Worm (Caenorhabditis elegans) whole organism, late embryonic: ENCODE results near the gene sru-48.

ENCODE experiments used
- C38D4.7 ChIP-seq: fragments of 200-800 bp; sonication (Bioruptor generic); optimal IDR thresholded peaks from 2 replicates; lab custom pipeline; 2018; ENCODE audit warnings: mild to moderate bottlenecking, missing genetic modification characterization, moderate library complexity, missing compliant biosample characterization
- F13H6.1 ChIP-seq: sonication (generic microtip); optimal IDR thresholded peaks from 2 replicates; lab custom pipeline; 2016; ENCODE audit warnings: missing genetic modification characterization, missing compliant biosample characterization
- K02D7.2 ChIP-seq: sonication (generic microtip); optimal IDR thresholded peaks from 2 replicates; lab custom pipeline; 2017; ENCODE audit warnings: mild to moderate bottlenecking, missing genetic modification characterization, missing compliant biosample characterization
- T23F11.4 ChIP-seq: fragments of 200-800 bp; sonication (Bioruptor generic); optimal IDR thresholded peaks from 2 replicates; lab custom pipeline; 2018; ENCODE audit warnings: mild to moderate bottlenecking, missing genetic modification characterization, missing compliant biosample characterization
- ahr-1 ChIP-seq: sonication (generic microtip); optimal IDR thresholded peaks from 2 replicates; lab custom pipeline; 2016; ENCODE audit warnings: missing genetic modification characterization, missing compliant biosample characterization
- ceh-19 ChIP-seq: fragments of 200-800 bp; sonication (Bioruptor generic); optimal IDR thresholded peaks from 2 replicates; lab custom pipeline; 2018; ENCODE audit warnings: mild to moderate bottlenecking, missing genetic modification characterization, missing compliant biosample characterization
- ceh-2 ChIP-seq: sonication (generic microtip); optimal IDR thresholded peaks from 2 replicates; lab custom pipeline; 2016; ENCODE audit warnings: missing genotype, missing genetic modification characterization, missing compliant biosample characterization
- ceh-22 ChIP-seq: sonication (generic microtip); optimal IDR thresholded peaks from 2 replicates; lab custom pipeline; 2017; ENCODE audit warnings: missing biosample characterization, missing genetic modification characterization
- ceh-24 ChIP-seq: sonication (generic microtip); optimal IDR thresholded peaks from 2 replicates; lab custom pipeline; 2016; ENCODE audit warnings: mild to moderate bottlenecking, missing genetic modification characterization, missing compliant biosample characterization
- ceh-31 ChIP-seq: sonication (generic microtip); optimal IDR thresholded peaks from 2 replicates; lab custom pipeline; 2016; ENCODE audit warnings: missing genetic modification characterization, missing compliant biosample characterization
- ceh-45 ChIP-seq: fragments of 200-800 bp; sonication (Bioruptor generic); IDR thresholded peaks from 2 replicates; pipeline ENCODE4 v1.3.6; 2022; ENCODE audit warnings: missing genetic modification reagents, missing genetic modification characterization, missing compliant biosample characterization
- ceh-6 ChIP-seq: fragments of 200-800 bp; sonication (Bioruptor generic); optimal IDR thresholded peaks from 2 replicates; lab custom pipeline; 2018; ENCODE audit warnings: mild to moderate bottlenecking, missing genetic modification characterization, missing compliant biosample characterization
- dmd-4 ChIP-seq: sonication (generic microtip); optimal IDR thresholded peaks from 2 replicates; lab custom pipeline; 2016; ENCODE audit warnings: borderline replicate concordance, missing genetic modification characterization, missing compliant biosample characterization
- dve-1 ChIP-seq: sonication (generic microtip); optimal IDR thresholded peaks from 2 replicates; lab custom pipeline; 2017; ENCODE audit warnings: antibody characterized with exemption, mild to moderate bottlenecking, missing genetic modification characterization, missing compliant biosample characterization
- elt-2 ChIP-seq: sonication (generic microtip); optimal IDR thresholded peaks from 2 replicates; lab custom pipeline; 2016; ENCODE audit warnings: missing genetic modification reagents, missing genetic modification characterization, missing compliant biosample characterization
- ets-4 ChIP-seq: sonication (generic microtip); optimal IDR thresholded peaks from 2 replicates; lab custom pipeline; 2016; ENCODE audit warnings: missing genetic modification characterization, missing compliant biosample characterization
- eyg-1 ChIP-seq: sonication (generic microtip); optimal IDR thresholded peaks from 2 replicates; lab custom pipeline; 2016; ENCODE audit warnings: missing genotype, missing genetic modification characterization, missing compliant biosample characterization
- fax-1 ChIP-seq: sonication (generic microtip); optimal IDR thresholded peaks from 2 replicates; lab custom pipeline; 2016; ENCODE audit warnings: missing genotype, missing genetic modification characterization, missing compliant biosample characterization
- fkh-10 ChIP-seq: fragments of 150-350 bp; optimal IDR thresholded peaks from 2 replicates; lab custom pipeline; 2014; ENCODE audit warnings: missing biosample characterization, missing genetic modification reagents, missing genetic modification characterization
- fkh-6 ChIP-seq: sonication (generic microtip); optimal IDR thresholded peaks from 2 replicates; lab custom pipeline; 2016; ENCODE audit warnings: missing genetic modification characterization, missing compliant biosample characterization
- gmeb-2 ChIP-seq: sonication (generic microtip); optimal IDR thresholded peaks from 2 replicates; lab custom pipeline; 2016; ENCODE audit warnings: missing genetic modification characterization, inconsistent platforms, missing compliant biosample characterization
- hlh-13 ChIP-seq: fragments of 200-800 bp; sonication (Bioruptor generic); optimal IDR thresholded peaks from 2 replicates; lab custom pipeline; 2018; ENCODE audit warnings: mild to moderate bottlenecking, missing genetic modification characterization, missing compliant biosample characterization
- hlh-30 ChIP-seq: sonication (generic microtip); optimal IDR thresholded peaks from 2 replicates; lab custom pipeline; 2017; ENCODE audit warnings: antibody characterized with exemption, missing genetic modification characterization, missing compliant biosample characterization; ENCODE audit not compliant: insufficient read depth
- hlh-6 ChIP-seq: sonication (generic microtip); optimal IDR thresholded peaks from 2 replicates; lab custom pipeline; 2016; ENCODE audit warnings: missing genotype, missing genetic modification characterization, missing compliant biosample characterization
- hlh-8 ChIP-seq: sonication (generic microtip); optimal IDR thresholded peaks from 2 replicates; lab custom pipeline; 2016; ENCODE audit warnings: missing genotype, missing genetic modification characterization, missing compliant biosample characterization
- lim-6 ChIP-seq: sonication (generic microtip); optimal IDR thresholded peaks from 2 replicates; lab custom pipeline; 2016; ENCODE audit warnings: missing genetic modification characterization, missing compliant biosample characterization
- lin-11 ChIP-seq: fragments of 200-800 bp; sonication (Bioruptor generic); optimal IDR thresholded peaks from 2 replicates; lab custom pipeline; 2018; ENCODE audit warnings: mild to moderate bottlenecking, missing genetic modification characterization, missing compliant biosample characterization
- mec-3 ChIP-seq: sonication (generic microtip); optimal IDR thresholded peaks from 2 replicates; lab custom pipeline; 2016; ENCODE audit warnings: borderline replicate concordance, missing genetic modification characterization, missing compliant biosample characterization
- nfya-1 ChIP-seq: sonication (generic microtip); optimal IDR thresholded peaks from 2 replicates; lab custom pipeline; 2017; ENCODE audit warnings: missing genetic modification characterization, mild to moderate bottlenecking, missing compliant biosample characterization, antibody characterized with exemption, moderate library complexity
- nhr-11 ChIP-seq: fragments of 150-350 bp; optimal IDR thresholded peaks from 2 replicates; lab custom pipeline; 2014; ENCODE audit warnings: missing biosample characterization, missing genetic modification characterization
- nhr-232 ChIP-seq: sonication (generic microtip); optimal IDR thresholded peaks from 2 replicates; lab custom pipeline; 2016; ENCODE audit warnings: missing genetic modification characterization, missing compliant biosample characterization
- odd-2 ChIP-seq: sonication (generic microtip); optimal IDR thresholded peaks from 2 replicates; lab custom pipeline; 2017; ENCODE audit warnings: antibody characterized with exemption, mild to moderate bottlenecking, missing genetic modification characterization, missing compliant biosample characterization
- pag-3 ChIP-seq: sonication (generic microtip); optimal IDR thresholded peaks from 2 replicates; lab custom pipeline; 2016; ENCODE audit warnings: missing compliant biosample characterization, missing genetic modification characterization, borderline replicate concordance
- pat-9 ChIP-seq: fragments of 200-800 bp; sonication (Bioruptor generic); optimal IDR thresholded peaks from 2 replicates; lab custom pipeline; 2018; ENCODE audit warnings: mild to moderate bottlenecking, missing genetic modification characterization, moderate library complexity, missing compliant biosample characterization
- pax-1 ChIP-seq: fragments of 150-350 bp; optimal IDR thresholded peaks from 2 replicates; lab custom pipeline; 2014; ENCODE audit warnings: missing biosample characterization, missing genetic modification characterization
- pha-4 ChIP-seq: fragments of 150-350 bp; optimal IDR thresholded peaks from 2 replicates; lab custom pipeline; 2018; ENCODE audit warnings: missing biosample characterization, missing genetic modification reagents, missing genetic modification characterization
- pqm-1 ChIP-seq: sonication (generic microtip); optimal IDR thresholded peaks from 2 replicates; lab custom pipeline; 2016; ENCODE audit warnings: missing genetic modification characterization, missing compliant biosample characterization
- pros-1 ChIP-seq: fragments of 150-350 bp; optimal IDR thresholded peaks from 2 replicates; lab custom pipeline; 2014; ENCODE audit warnings: missing biosample characterization, missing genetic modification reagents, missing genetic modification characterization
- ref-2 ChIP-seq: sonication (generic microtip); optimal IDR thresholded peaks from 2 replicates; lab custom pipeline; 2016; ENCODE audit warnings: missing genetic modification characterization, missing compliant biosample characterization
- rnt-1 ChIP-seq: sonication (generic microtip); optimal IDR thresholded peaks from 2 replicates; lab custom pipeline; 2016; ENCODE audit warnings: missing genetic modification characterization, missing compliant biosample characterization
- sdc-2 ChIP-seq: sonication (generic microtip); optimal IDR thresholded peaks from 2 replicates; lab custom pipeline; 2016; ENCODE audit warnings: missing genotype, missing genetic modification characterization, missing compliant biosample characterization
- syd-9 ChIP-seq: sonication (generic microtip); optimal IDR thresholded peaks from 2 replicates; lab custom pipeline; 2016; ENCODE audit warnings: mild to moderate bottlenecking, missing genetic modification characterization, moderate library complexity, missing compliant biosample characterization
- tbx-2 ChIP-seq: sonication (generic microtip); optimal IDR thresholded peaks from 2 replicates; lab custom pipeline; 2016; ENCODE audit warnings: missing genetic modification characterization, missing compliant biosample characterization
- tbx-7 ChIP-seq: sonication (generic microtip); optimal IDR thresholded peaks from 2 replicates; lab custom pipeline; 2016; ENCODE audit warnings: missing genotype, missing genetic modification characterization, missing compliant biosample characterization
- ttx-3 ChIP-seq: sonication (generic microtip); optimal IDR thresholded peaks from 2 replicates; lab custom pipeline; 2016; ENCODE audit warnings: missing genetic modification reagents, missing genetic modification characterization, missing compliant biosample characterization
- unc-3 ChIP-seq, 2 experiments: fragments of 200-800 bp in 1 of 2; sonication (Bioruptor generic) in 1 of 2; sonication (generic microtip) in 1 of 2; conservative IDR thresholded peaks in 1 of 2; optimal IDR thresholded peaks in 1 of 2; 2 replicates each; pipeline versions ENCODE4 v1.3.6 to Lab custom; 2016 to 2022; ENCODE audit warnings: missing compliant biosample characterization in 2 of 2, missing genetic modification characterization in 2 of 2, missing genetic modification reagents in 1 of 2
- unc-55 ChIP-seq: sonication (generic microtip); optimal IDR thresholded peaks from 2 replicates; lab custom pipeline; 2017; ENCODE audit warnings: missing biosample characterization, missing genetic modification reagents, missing genetic modification characterization
- unc-86 ChIP-seq: sonication (generic microtip); optimal IDR thresholded peaks from 2 replicates; lab custom pipeline; 2016; ENCODE audit warnings: missing genetic modification characterization, missing compliant biosample characterization
- zip-5 ChIP-seq: sonication (generic microtip); optimal IDR thresholded peaks from 2 replicates; lab custom pipeline; 2016; ENCODE audit warnings: missing genetic modification characterization, missing compliant biosample characterization
- ztf-16 ChIP-seq: sonication (generic microtip); optimal IDR thresholded peaks from 2 replicates; lab custom pipeline; 2017; ENCODE audit warnings: missing genetic modification characterization, missing compliant biosample characterization

Gene sru-48

DNA sequence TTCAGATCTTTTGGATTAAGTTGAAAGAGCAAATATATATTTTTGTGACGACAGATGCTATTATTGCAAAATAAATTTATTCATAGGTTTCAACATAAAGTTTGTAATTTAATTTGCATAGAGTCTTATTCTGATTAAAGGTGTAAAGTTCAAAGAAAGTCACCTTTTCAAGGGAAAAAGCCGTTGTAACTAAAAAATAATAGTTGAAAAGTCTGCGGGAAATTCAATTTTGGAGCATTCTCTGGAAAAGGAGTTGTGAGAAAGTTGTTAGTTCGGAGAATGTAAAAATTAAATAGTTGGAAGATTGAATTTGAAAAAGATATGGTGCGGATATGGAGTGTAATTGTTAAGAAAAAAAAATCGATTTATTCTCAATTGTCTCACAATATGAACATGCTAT, 15.9 kb upstream of the sru-48 start:
- TF ChIP-seq ceh-24 (tag; lab: Kevin White, UChicago) (no peak), ceh-45 (GFP tag; lab: Robert Waterston, UW) (no peak), ets-4 (tag; lab: Kevin White, UChicago) (no peak), pat-9 (tag; lab: Kevin White, UChicago) (no peak), tbx-2 (no peak), tbx-7 (no peak), fkh-10 (GFP tag; lab: Kevin White, UChicago) (no peak), unc-3 (GFP tag; conservative IDR thresholded peaks at IDR 0.05; lab: Robert Waterston, UW) (no peak), unc-3 (tag; optimal IDR thresholded peaks at IDR 0.05; lab: Kevin White, UChicago) (no peak), gmeb-2 (tag; lab: Kevin White, UChicago) (no peak), fax-1 (tag; lab: Kevin White, UChicago) (no peak), ztf-16 (tag; lab: Kevin White, UChicago) (no peak), rnt-1 (tag; lab: Kevin White, UChicago) (no peak), dmd-4 (tag; lab: Kevin White, UChicago) (no peak)

DNA sequence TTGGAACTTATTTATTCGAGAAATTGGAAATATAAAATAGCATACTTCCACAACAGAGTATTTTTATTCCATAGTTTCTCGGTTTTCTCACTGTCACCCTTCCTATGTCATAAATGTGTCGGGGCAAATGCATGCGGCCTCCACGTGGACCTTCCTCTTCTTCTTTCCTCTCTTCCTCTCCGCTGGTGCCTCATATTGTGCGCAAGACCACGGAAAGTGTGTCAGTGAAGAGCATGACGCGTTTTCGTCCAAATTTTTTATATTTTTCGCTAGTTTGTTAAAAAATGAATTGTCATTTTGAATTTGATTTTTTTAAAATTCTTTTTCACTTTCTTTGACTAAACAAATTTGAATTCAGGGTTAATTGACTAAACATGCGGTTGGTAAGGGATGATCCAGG, 14.9 kb upstream of the sru-48 start, which contains the start of gene mans-3:
Gene mans-3, plus strand, starts transcription at position 359 of the 400 bp plus-strand sequence.
- TF ChIP-seq pqm-1 (no peak), pros-1 (tag; lab: Kevin White, UChicago) (peak; percentile 44), unc-55 (GFP tag; lab: Kevin White, UChicago) (peak; percentile 72), pat-9 (tag; lab: Kevin White, UChicago) (peak; percentile 42), ceh-22 (no peak), sdc-2 (tag; lab: Kevin White, UChicago) (peak; percentile 76), lim-6 (tag; lab: Kevin White, UChicago) (no peak), elt-2 (tag; lab: Kevin White, UChicago) (peak; percentile 72), T23F11.4 (GFP tag; lab: Kevin White, UChicago) (peak; percentile 44), ceh-6 (GFP tag; lab: Kevin White, UChicago) (peak; percentile 29), gmeb-2 (tag; lab: Kevin White, UChicago) (peak; percentile 56), tbx-7 (no peak), tbx-2 (peak; percentile 79), nhr-232 (tag; lab: Kevin White, UChicago) (peak; percentile 44), odd-2 (tag; lab: Kevin White, UChicago) (no peak), ceh-19 (GFP tag; lab: Kevin White, UChicago) (peak; percentile 44), F13H6.1 (tag; lab: Kevin White, UChicago) (peak; percentile 53), fkh-10 (GFP tag; lab: Kevin White, UChicago) (no peak), hlh-8 (tag; lab: Kevin White, UChicago) (peak; percentile 35), fkh-6 (peak; percentile 16), pax-1 (tag; lab: Kevin White, UChicago) (no peak), ceh-31 (tag; lab: Kevin White, UChicago) (peak; percentile 65), eyg-1 (tag; lab: Kevin White, UChicago) (peak; percentile 38), ceh-2 (tag; lab: Kevin White, UChicago) (peak; percentile 51), syd-9 (tag; lab: Kevin White, UChicago) (peak; percentile 73), hlh-30 (peak; percentile 76), nhr-11 (no peak), hlh-13 (GFP tag; lab: Kevin White, UChicago) (no peak), ttx-3 (tag; lab: Kevin White, UChicago) (peak; percentile 74), lin-11 (tag; lab: Kevin White, UChicago) (peak; percentile 23), zip-5 (tag; lab: Kevin White, UChicago) (peak; percentile 28), unc-86 (tag; lab: Kevin White, UChicago) (peak; percentile 65), ref-2 (peak; percentile 90), mec-3 (no peak), hlh-6 (tag; lab: Kevin White, UChicago) (no peak), C38D4.7 (GFP tag; lab: Kevin White, UChicago) (no peak), ahr-1 (no peak), rnt-1 (tag; lab: Kevin White, UChicago) (peak; percentile 77), ztf-16 (tag; lab: Kevin White, UChicago) (peak; percentile 67), dve-1 (peak; percentile 49), pag-3 (tag; lab: Kevin White, UChicago) (no peak), K02D7.2 (tag; lab: Kevin White, UChicago) (no peak), nfya-1 (peak; percentile 91), pha-4 (tag; lab: Kevin White, UChicago) (no peak)
